Fruit fly (Drosophila melanogaster): ENCODE measurements around the gene CG14852.

Gene CG14852

DNA sequence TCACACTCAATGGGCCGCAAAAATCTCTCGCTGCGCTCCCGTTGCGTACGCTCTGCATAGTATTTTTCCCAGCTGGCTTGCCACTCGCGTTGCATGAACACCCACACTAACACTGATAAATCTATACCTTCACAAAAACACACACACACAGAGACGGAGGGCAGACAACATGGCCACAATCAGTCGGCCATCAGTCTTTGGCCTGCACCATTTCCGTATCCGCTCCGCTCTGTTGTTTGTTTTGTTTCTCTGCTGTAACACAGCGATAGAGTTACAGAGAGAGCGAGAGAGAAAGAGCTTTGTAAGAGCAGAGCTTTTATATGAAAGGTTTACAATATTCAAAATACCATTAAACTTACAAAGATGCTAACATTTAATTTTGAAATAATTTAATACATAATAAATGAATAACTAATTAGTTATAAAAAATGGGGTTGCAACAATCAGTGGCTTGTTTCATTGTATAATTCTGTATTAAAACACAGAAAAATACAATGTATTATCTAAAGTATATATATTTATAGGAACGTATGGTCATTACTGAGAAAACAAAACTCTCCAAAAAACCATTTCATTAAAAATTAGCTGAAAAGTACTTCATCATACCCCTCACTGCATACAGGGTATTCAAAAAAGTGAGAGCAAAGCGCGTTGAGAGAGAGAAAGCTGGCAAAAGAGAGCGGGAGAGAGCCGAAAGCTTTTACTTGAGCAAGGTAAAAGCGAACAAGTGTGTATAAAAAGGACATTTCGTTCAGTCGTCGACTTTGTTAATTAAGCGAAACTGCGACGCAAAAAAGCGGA is 43.4 kb downstream of the CG14852 start, which contains the start of gene CG14853 (continued):
- TF ChIP-seq CG7839 (tag; optimal IDR thresholded peaks at IDR 0.05) (peak; percentile 93), Rfx (GFP tag; IDR thresholded peaks at IDR 0.05) (peak; percentile 4; the same call in 1 of the 2 replicates), CG5953 (GFP tag; IDR thresholded peaks at IDR 0.05) (peak; percentile 80), ems (GFP tag; optimal IDR thresholded peaks at IDR 0.05) (peak; percentile 29), CG34224 (GFP tag; IDR thresholded peaks at IDR 0.05; ENCODE audit: partially characterized antibody) (no peak), aop (GFP tag; IDR thresholded peaks at IDR 0.05) (peak; percentile 49; the same call in 1 of the 2 replicates), Opbp (GFP tag; IDR thresholded peaks at IDR 0.05; ENCODE audit: partially characterized antibody) (no peak), CG10462 (GFP tag; optimal IDR thresholded peaks at IDR 0.05) (peak; percentile 84), CG13123 (GFP tag; optimal IDR thresholded peaks at IDR 0.05) (peak; percentile 33), HLH3B (GFP tag; IDR thresholded peaks at IDR 0.05) (peak; percentile 54), phol (tag; optimal IDR thresholded peaks at IDR 0.05) (peak; percentile 83), zen (tag; optimal IDR thresholded peaks at IDR 0.05) (no peak), cwo (GFP tag; optimal IDR thresholded peaks at IDR 0.05) (peak; percentile 38), CG10654 (GFP tag; optimal IDR thresholded peaks at IDR 0.05) (peak; percentile 55), ssp (GFP tag; IDR thresholded peaks at IDR 0.05) (peak; percentile 63), CG4707 (GFP tag; optimal IDR thresholded peaks at IDR 0.05) (peak; percentile 70), CG3163 (GFP tag; optimal IDR thresholded peaks at IDR 0.05) (peak; percentile 9), CG34422 (GFP tag; IDR thresholded peaks at IDR 0.05) (peak; percentile 49; the same call in 2 of the 3 replicates), rib (GFP tag; IDR thresholded peaks at IDR 0.05) (peak; percentile 17), Usf (GFP tag; optimal IDR thresholded peaks at IDR 0.05) (peak; percentile 13), CG4424 (GFP tag; optimal IDR thresholded peaks at IDR 0.05) (peak; percentile 60), CG16863 (GFP tag; optimal IDR thresholded peaks at IDR 0.05) (peak; percentile 7), Dek (tag; optimal IDR thresholded peaks at IDR 0.05) (peak; percentile 77), lmd (GFP tag; IDR thresholded peaks at IDR 0.05) (peak; percentile 78), vfl (GFP tag; optimal IDR thresholded peaks at IDR 0.05) (no peak), CG17912 (GFP tag; optimal IDR thresholded peaks at IDR 0.05) (peak; percentile 60), ap (GFP tag; IDR thresholded peaks at IDR 0.05) (peak; percentile 79), Atf-2 (GFP tag; optimal IDR thresholded peaks at IDR 0.05) (no peak), Bteb2 (GFP tag; optimal IDR thresholded peaks at IDR 0.05) (no peak), grn (GFP tag; optimal IDR thresholded peaks at IDR 0.05) (peak; percentile 34), dati (GFP tag; IDR thresholded peaks at IDR 0.05) (peak; percentile 43), CG6689 (GFP tag; IDR thresholded peaks at IDR 0.05) (peak; percentile 77), Hr3 (GFP tag; optimal IDR thresholded peaks at IDR 0.05) (peak; percentile 85), psq (GFP tag; optimal IDR thresholded peaks at IDR 0.05) (peak; percentile 56), ranshi (GFP tag; IDR thresholded peaks at IDR 0.05) (peak; percentile 74), CG13894 (tag; optimal IDR thresholded peaks at IDR 0.05) (peak; percentile 1), CG17802 (tag; optimal IDR thresholded peaks at IDR 0.05) (no peak), ERR (GFP tag; optimal IDR thresholded peaks at IDR 0.05) (no peak), Myb (GFP tag; optimal IDR thresholded peaks at IDR 0.05) (no peak), D (optimal IDR thresholded peaks at IDR 0.05) (no peak), D (GFP tag; optimal IDR thresholded peaks at IDR 0.05) (peak; percentile 52), ara (GFP tag; IDR thresholded peaks at IDR 0.05) (peak; percentile 49; the same call in 1 of the 2 replicates), CG12155 (GFP tag; optimal IDR thresholded peaks at IDR 0.05) (peak; percentile 73), CG12942 (GFP tag; optimal IDR thresholded peaks at IDR 0.05) (peak; percentile 71), chinmo (GFP tag; IDR thresholded peaks at IDR 0.05; ENCODE audit: partially characterized antibody) (no peak), mirr (GFP tag; optimal IDR thresholded peaks at IDR 0.05) (peak; percentile 78), tgo (GFP tag; IDR thresholded peaks at IDR 0.05) (peak; percentile 71; the same call in 2 of the 3 replicates), CG18599 (GFP tag; optimal IDR thresholded peaks at IDR 0.05) (peak; percentile 67), CG34376 (GFP tag; optimal IDR thresholded peaks at IDR 0.05) (peak; percentile 74), CG9817 (tag; optimal IDR thresholded peaks at IDR 0.05) (peak; percentile 48)

Measured in whole organism, embryonic.